Worm (Caenorhabditis elegans): ENCODE results near the gene him-4.

- TF ChIP-seq unc-62 (GFP tag; optimal IDR thresholded peaks at IDR 0.05) (no peak), mdl-1 (tag; optimal IDR thresholded peaks at IDR 0.05) (no peak)
Measured at ce11 chrX:9756971-9757370, 39.6 kb downstream of the him-4 start, which contains the start of gene T09B9.1.

Measured in whole organism, L3 larva.